Worm (Caenorhabditis elegans): ENCODE results near the gene Y51A2B.2.

DNA sequence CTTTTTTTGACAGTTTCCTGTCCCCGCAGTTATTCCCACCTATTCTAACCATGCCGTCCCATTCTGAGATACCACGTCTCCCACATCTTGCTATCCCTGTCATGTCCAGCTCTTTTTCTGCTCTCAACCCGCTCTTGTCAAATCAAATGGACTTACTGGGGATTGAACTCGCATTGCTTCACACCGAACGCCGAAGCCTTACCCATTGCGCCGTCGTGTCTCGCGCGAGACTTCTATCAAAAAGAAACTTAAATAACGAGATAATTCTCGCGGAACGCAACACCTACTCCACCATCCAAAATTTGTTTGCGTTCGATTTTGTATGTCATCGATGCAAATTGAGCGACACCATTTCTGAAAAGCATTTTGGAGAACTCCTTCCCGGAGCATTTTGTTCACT lies 30.1 kb upstream of the Y51A2B.2 start:
- no peak for TF ChIP-seq dmd-6 (GFP tag; IDR thresholded peaks at IDR 0.05)
- TF ChIP-seq mdl-1 (tag; optimal IDR thresholded peaks at IDR 0.05) = no peak
- TF ChIP-seq ztf-7 (tag; optimal IDR thresholded peaks at IDR 0.05) = no peak
- TF ChIP-seq zip-2 (tag; optimal IDR thresholded peaks at IDR 0.05) = no peak
- TF ChIP-seq gei-8 (GFP tag; optimal IDR thresholded peaks at IDR 0.05) = no peak
- TF ChIP-seq unc-62 (GFP tag; optimal IDR thresholded peaks at IDR 0.05 in 1 of 2) = no peak
- TF ChIP-seq unc-62 (tag; optimal IDR thresholded peaks at IDR 0.05) = no peak

Measured in whole organism, L4 larva.